Worm (Caenorhabditis elegans): ENCODE data around the gene rbx-1.
A peak's percentile ranks its signal among the peaks of the same experiment; 100 is the strongest.

The rbx-1 gene

DNA sequence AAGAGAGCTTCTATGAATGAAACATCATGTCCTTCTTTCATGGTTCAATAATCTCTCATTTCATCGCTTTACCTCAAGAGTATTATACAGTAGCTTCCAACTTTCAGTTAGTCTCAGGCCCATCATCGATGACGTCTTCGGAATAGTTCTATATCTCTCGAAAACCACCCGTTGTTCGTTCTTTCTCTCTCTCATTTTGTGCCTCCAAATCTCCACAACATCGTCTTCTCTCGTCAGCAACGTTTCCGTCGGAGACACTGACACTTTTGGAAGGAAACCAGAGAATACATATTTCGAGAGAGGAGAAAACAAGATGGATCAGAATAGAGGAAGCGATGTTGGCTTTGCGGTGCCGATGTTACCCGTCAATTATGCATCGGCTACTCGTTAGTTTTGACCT lies 41.5 kb upstream of the rbx-1 start:
- TF ChIP-seq tbx-2 (tag; optimal IDR thresholded peaks at IDR 0.05) (no peak), ceh-34 (tag; optimal IDR thresholded peaks at IDR 0.05) (no peak), zip-5 (tag; optimal IDR thresholded peaks at IDR 0.05) (no peak), C08G9.2 (tag; optimal IDR thresholded peaks at IDR 0.05) (no peak), ceh-19 (GFP tag; optimal IDR thresholded peaks at IDR 0.05) (peak; percentile 27), lim-6 (tag; optimal IDR thresholded peaks at IDR 0.05) (no peak), unc-55 (GFP tag; optimal IDR thresholded peaks at IDR 0.05) (peak; percentile 10), ceh-18 (tag; optimal IDR thresholded peaks at IDR 0.05) (no peak), ref-2 (tag; optimal IDR thresholded peaks at IDR 0.05) (peak; percentile 24), pax-1 (tag; optimal IDR thresholded peaks at IDR 0.05) (no peak)

ce11 chrV:9730743-9731706 lies 40.7 kb upstream of the rbx-1 start:
- no peak for TF ChIP-seq unc-3 (GFP tag; conservative IDR thresholded peaks at IDR 0.05)
- peak; percentile 50 for TF ChIP-seq unc-3 (tag; optimal IDR thresholded peaks at IDR 0.05)
- TF ChIP-seq ceh-31 (tag; optimal IDR thresholded peaks at IDR 0.05): peak; percentile 98
- TF ChIP-seq hlh-15 (tag; optimal IDR thresholded peaks at IDR 0.05): no peak
- no peak for TF ChIP-seq pha-4 (tag; optimal IDR thresholded peaks at IDR 0.05)
- peak; percentile 88 for TF ChIP-seq hlh-8 (tag; optimal IDR thresholded peaks at IDR 0.05)
- TF ChIP-seq ceh-48 (tag; optimal IDR thresholded peaks at IDR 0.05): peak; percentile 12
- TF ChIP-seq T23F11.4 (GFP tag; optimal IDR thresholded peaks at IDR 0.05): peak; percentile 5
- TF ChIP-seq pha-2 (tag; optimal IDR thresholded peaks at IDR 0.05): peak; percentile 73
- TF ChIP-seq ceh-34 (tag; optimal IDR thresholded peaks at IDR 0.05): peak; percentile 95
- TF ChIP-seq ref-2 (tag; optimal IDR thresholded peaks at IDR 0.05): peak; percentile 89
- TF ChIP-seq ahr-1 (tag; optimal IDR thresholded peaks at IDR 0.05): peak; percentile 70
- peak; percentile 91 for TF ChIP-seq ama-1 (optimal IDR thresholded peaks at IDR 0.05)
- TF ChIP-seq ceh-14 (tag; optimal IDR thresholded peaks at IDR 0.05): peak; percentile 59
- peak; percentile 38 for TF ChIP-seq mec-3 (tag; optimal IDR thresholded peaks at IDR 0.05; ENCODE audit: borderline replicate concordance)
- TF ChIP-seq nhr-232 (tag; optimal IDR thresholded peaks at IDR 0.05): peak; percentile 33
- peak; percentile 33 for TF ChIP-seq fax-1 (tag; optimal IDR thresholded peaks at IDR 0.05)
- TF ChIP-seq npax-4 (tag; optimal IDR thresholded peaks at IDR 0.05): peak; percentile 3
- TF ChIP-seq K09A11.1 (tag; optimal IDR thresholded peaks at IDR 0.05; ENCODE audit: insufficient read depth): peak; percentile 15
- peak; percentile 91 for TF ChIP-seq hlh-30 (tag; optimal IDR thresholded peaks at IDR 0.05; ENCODE audit: insufficient read depth)
- peak; percentile 60 for TF ChIP-seq hlh-6 (tag; optimal IDR thresholded peaks at IDR 0.05)
- peak; percentile 95 for TF ChIP-seq pros-1 (tag; optimal IDR thresholded peaks at IDR 0.05)
- TF ChIP-seq tbx-7 (tag; optimal IDR thresholded peaks at IDR 0.05): peak; percentile 38
- peak; percentile 42 for TF ChIP-seq unc-86 (tag; optimal IDR thresholded peaks at IDR 0.05)
- peak; percentile 61 for TF ChIP-seq pat-9 (tag; optimal IDR thresholded peaks at IDR 0.05)
- peak; percentile 79 for TF ChIP-seq pqm-1 (tag; optimal IDR thresholded peaks at IDR 0.05)
- TF ChIP-seq ceh-22 (tag; optimal IDR thresholded peaks at IDR 0.05): peak; percentile 75
- peak; percentile 72 for TF ChIP-seq eyg-1 (tag; optimal IDR thresholded peaks at IDR 0.05)
- peak; percentile 62 for TF ChIP-seq ceh-6 (GFP tag; optimal IDR thresholded peaks at IDR 0.05)
- peak; percentile 32 for TF ChIP-seq lim-6 (tag; optimal IDR thresholded peaks at IDR 0.05)
- TF ChIP-seq unc-42 (tag; optimal IDR thresholded peaks at IDR 0.05): peak; percentile 69
- TF ChIP-seq lin-11 (tag; optimal IDR thresholded peaks at IDR 0.05): no peak
- TF ChIP-seq C08G9.2 (tag; optimal IDR thresholded peaks at IDR 0.05): peak; percentile 74
- no peak for TF ChIP-seq elt-4 (tag; optimal IDR thresholded peaks at IDR 0.05)
- no peak for TF ChIP-seq pax-1 (tag; optimal IDR thresholded peaks at IDR 0.05)
- TF ChIP-seq ceh-19 (GFP tag; optimal IDR thresholded peaks at IDR 0.05): peak; percentile 83
- peak; percentile 52 for TF ChIP-seq sox-4 (tag; optimal IDR thresholded peaks at IDR 0.05)
- no peak for TF ChIP-seq zip-5 (tag; optimal IDR thresholded peaks at IDR 0.05)
- peak; percentile 56 for TF ChIP-seq che-1 (tag; optimal IDR thresholded peaks at IDR 0.05)
- no peak for TF ChIP-seq ceh-45 (GFP tag; IDR thresholded peaks at IDR 0.05)
- peak; percentile 64 for TF ChIP-seq dve-1 (tag; optimal IDR thresholded peaks at IDR 0.05)
- TF ChIP-seq ceh-24 (tag; optimal IDR thresholded peaks at IDR 0.05): no peak
- no peak for TF ChIP-seq Y22D7AL.16 (tag; optimal IDR thresholded peaks at IDR 0.05)
- no peak for TF ChIP-seq nhr-11 (tag; optimal IDR thresholded peaks at IDR 0.05)
- no peak for TF ChIP-seq hlh-13 (GFP tag; optimal IDR thresholded peaks at IDR 0.05)
